Fruit fly (Drosophila melanogaster): ENCODE measurements around the gene CG44362.

The CG44362 gene

dm6 chr3L:11379698-11380438 lies 17.5 kb upstream of the CG44362 start (continued):
- TF ChIP-seq CG10631 (GFP tag; optimal IDR thresholded peaks at IDR 0.05) = peak; percentile 80
- peak; percentile 82 for TF ChIP-seq pdm3 (GFP tag; optimal IDR thresholded peaks at IDR 0.05)
- peak; percentile 89 for TF ChIP-seq esn (GFP tag; optimal IDR thresholded peaks at IDR 0.05)
- TF ChIP-seq vri (GFP tag; optimal IDR thresholded peaks at IDR 0.05) = peak; percentile 81
- TF ChIP-seq Eip78C (GFP tag) = peak; percentile 94
- peak; percentile 57 to 73 for TF ChIP-seq salr (GFP tag; optimal IDR thresholded peaks at IDR 0.05)
- TF ChIP-seq CG4318 (GFP tag; optimal IDR thresholded peaks at IDR 0.05) = peak; percentile 46
- TF ChIP-seq cyc (GFP tag; optimal IDR thresholded peaks at IDR 0.05) = peak; percentile 85
- TF ChIP-seq CG6792 (GFP tag; optimal IDR thresholded peaks at IDR 0.05) = peak; percentile 88
- peak; percentile 84 for TF ChIP-seq CG6854 (GFP tag; optimal IDR thresholded peaks at IDR 0.05)
- peak; percentile 86 for TF ChIP-seq CG31627 (GFP tag; optimal IDR thresholded peaks at IDR 0.05)
- peak; percentile 84 for TF ChIP-seq CG9139 (GFP tag; optimal IDR thresholded peaks at IDR 0.05)
- TF ChIP-seq Sox102F (GFP tag; optimal IDR thresholded peaks at IDR 0.05) = peak; percentile 86
- peak; percentile 65 for TF ChIP-seq Lpt (GFP tag; optimal IDR thresholded peaks at IDR 0.05)
- TF ChIP-seq dsx (GFP tag; optimal IDR thresholded peaks at IDR 0.05; ENCODE audit: poor library complexity, severe bottlenecking) = peak; percentile 87
- peak; percentile 45; the same call in 1 of the 2 replicates for TF ChIP-seq CG11294 (GFP tag; IDR thresholded peaks at IDR 0.05)
- TF ChIP-seq CG6808 (GFP tag; optimal IDR thresholded peaks at IDR 0.05) = peak; percentile 81
- TF ChIP-seq Sox14 (GFP tag; optimal IDR thresholded peaks at IDR 0.05) = peak; percentile 85
- peak; percentile 15 for TF ChIP-seq Hr4 (GFP tag; optimal IDR thresholded peaks at IDR 0.05)
- TF ChIP-seq OdsH (GFP tag; optimal IDR thresholded peaks at IDR 0.05) = peak; percentile 81
- peak; percentile 89 for TF ChIP-seq CG3919 (GFP tag; optimal IDR thresholded peaks at IDR 0.05)
- peak; percentile 78 for TF ChIP-seq spab (GFP tag; optimal IDR thresholded peaks at IDR 0.05)
- peak; percentile 84 for TF ChIP-seq Met (GFP tag; optimal IDR thresholded peaks at IDR 0.05)
- TF ChIP-seq Smox (GFP tag; optimal IDR thresholded peaks at IDR 0.05) = peak; percentile 79
- TF ChIP-seq CG8319 (GFP tag; optimal IDR thresholded peaks at IDR 0.05) = peak; percentile 65
- TF ChIP-seq Eip75B (GFP tag; optimal IDR thresholded peaks at IDR 0.05) = peak; percentile 91
- peak; percentile 89 for TF ChIP-seq CG6163 (GFP tag; IDR thresholded peaks at IDR 0.05)

- TF ChIP-seq CG15336 (GFP tag; IDR thresholded peaks at IDR 0.05) (no peak), achi (GFP tag; optimal IDR thresholded peaks at IDR 0.05) (no peak), acj6 (GFP tag; optimal IDR thresholded peaks at IDR 0.05) (no peak), Hr38 (GFP tag; optimal IDR thresholded peaks at IDR 0.05) (no peak), CG1621 (tag; optimal IDR thresholded peaks at IDR 0.05) (no peak), CG7368 (GFP tag; optimal IDR thresholded peaks at IDR 0.05) (no peak), CG31627 (GFP tag; optimal IDR thresholded peaks at IDR 0.05) (no peak), fd59A (GFP tag; optimal IDR thresholded peaks at IDR 0.05) (no peak), Eip78C (GFP tag) (no peak), spab (GFP tag; optimal IDR thresholded peaks at IDR 0.05) (no peak), Hr39 (GFP tag; optimal IDR thresholded peaks at IDR 0.05) (no peak), Met (GFP tag; optimal IDR thresholded peaks at IDR 0.05) (no peak), lz (GFP tag; optimal IDR thresholded peaks at IDR 0.05) (no peak), salr (GFP tag; optimal IDR thresholded peaks at IDR 0.05) (no peak), CG8319 (GFP tag; optimal IDR thresholded peaks at IDR 0.05) (no peak), esn (GFP tag; optimal IDR thresholded peaks at IDR 0.05) (no peak), Ets21C (GFP tag; optimal IDR thresholded peaks at IDR 0.05) (no peak), CG6808 (GFP tag; optimal IDR thresholded peaks at IDR 0.05) (no peak), CG11902 (GFP tag; optimal IDR thresholded peaks at IDR 0.05) (no peak), vri (GFP tag; optimal IDR thresholded peaks at IDR 0.05) (no peak)
These were observed 16.9 kb upstream of the CG44362 start for dm6 chr3L:11380439-11380783.
